Worm (Caenorhabditis elegans) whole organism, late embryonic: ENCODE results near the gene srsx-39.
A peak's percentile ranks its signal among the peaks of the same experiment; 100 is the strongest.
"Not testable (repeated sequence)": the region's sequence is repeated elsewhere in the genome, so short reads cannot be mapped to it uniquely, and the experiment has no call there.

Experiments
- F13H6.1 ChIP-seq: sonication (generic microtip); optimal IDR thresholded peaks from 2 replicates; lab custom pipeline; 2016; ENCODE audit warnings: missing genetic modification characterization, missing compliant biosample characterization
- K09A11.1 ChIP-seq: sonication (generic microtip); optimal IDR thresholded peaks from 2 replicates; lab custom pipeline; 2017; ENCODE audit warnings: antibody characterized with exemption, mild to moderate bottlenecking, missing genetic modification characterization, missing compliant biosample characterization; ENCODE audit not compliant: insufficient read depth
- ahr-1 ChIP-seq: sonication (generic microtip); optimal IDR thresholded peaks from 2 replicates; lab custom pipeline; 2016; ENCODE audit warnings: missing genetic modification characterization, missing compliant biosample characterization
- ceh-2 ChIP-seq: sonication (generic microtip); optimal IDR thresholded peaks from 2 replicates; lab custom pipeline; 2016; ENCODE audit warnings: missing genotype, missing genetic modification characterization, missing compliant biosample characterization
- ceh-45 ChIP-seq: fragments of 200-800 bp; sonication (Bioruptor generic); IDR thresholded peaks from 2 replicates; pipeline ENCODE4 v1.3.6; 2022; ENCODE audit warnings: missing genetic modification reagents, missing genetic modification characterization, missing compliant biosample characterization
- ceh-48 ChIP-seq: sonication (generic microtip); optimal IDR thresholded peaks from 2 replicates; lab custom pipeline; 2016; ENCODE audit warnings: missing genetic modification characterization, inconsistent platforms, missing compliant biosample characterization
- ceh-9 ChIP-seq: sonication (generic microtip); optimal IDR thresholded peaks from 2 replicates; lab custom pipeline; 2016; ENCODE audit warnings: mild to moderate bottlenecking, missing genetic modification characterization, inconsistent platforms, missing compliant biosample characterization
- dve-1 ChIP-seq: sonication (generic microtip); optimal IDR thresholded peaks from 2 replicates; lab custom pipeline; 2017; ENCODE audit warnings: antibody characterized with exemption, mild to moderate bottlenecking, missing genetic modification characterization, missing compliant biosample characterization
- elt-2 ChIP-seq: sonication (generic microtip); optimal IDR thresholded peaks from 2 replicates; lab custom pipeline; 2016; ENCODE audit warnings: missing genetic modification reagents, missing genetic modification characterization, missing compliant biosample characterization
- eyg-1 ChIP-seq: sonication (generic microtip); optimal IDR thresholded peaks from 2 replicates; lab custom pipeline; 2016; ENCODE audit warnings: missing genotype, missing genetic modification characterization, missing compliant biosample characterization
- fkh-6 ChIP-seq: sonication (generic microtip); optimal IDR thresholded peaks from 2 replicates; lab custom pipeline; 2016; ENCODE audit warnings: missing genetic modification characterization, missing compliant biosample characterization
- hlh-15 ChIP-seq: sonication (generic microtip); optimal IDR thresholded peaks from 2 replicates; lab custom pipeline; 2016; ENCODE audit warnings: missing genetic modification characterization, missing compliant biosample characterization
- hlh-30 ChIP-seq: sonication (generic microtip); optimal IDR thresholded peaks from 2 replicates; lab custom pipeline; 2017; ENCODE audit warnings: antibody characterized with exemption, missing genetic modification characterization, missing compliant biosample characterization; ENCODE audit not compliant: insufficient read depth
- lim-6 ChIP-seq: sonication (generic microtip); optimal IDR thresholded peaks from 2 replicates; lab custom pipeline; 2016; ENCODE audit warnings: missing genetic modification characterization, missing compliant biosample characterization
- lin-11 ChIP-seq: fragments of 200-800 bp; sonication (Bioruptor generic); optimal IDR thresholded peaks from 2 replicates; lab custom pipeline; 2018; ENCODE audit warnings: mild to moderate bottlenecking, missing genetic modification characterization, missing compliant biosample characterization
- madf-2 ChIP-seq: sonication (generic microtip); optimal IDR thresholded peaks from 2 replicates; lab custom pipeline; 2017; ENCODE audit warnings: missing genetic modification characterization, missing compliant biosample characterization
- mec-3 ChIP-seq: sonication (generic microtip); optimal IDR thresholded peaks from 2 replicates; lab custom pipeline; 2016; ENCODE audit warnings: borderline replicate concordance, missing genetic modification characterization, missing compliant biosample characterization
- nfya-1 ChIP-seq: sonication (generic microtip); optimal IDR thresholded peaks from 2 replicates; lab custom pipeline; 2017; ENCODE audit warnings: missing genetic modification characterization, mild to moderate bottlenecking, missing compliant biosample characterization, antibody characterized with exemption, moderate library complexity
- nhr-232 ChIP-seq: sonication (generic microtip); optimal IDR thresholded peaks from 2 replicates; lab custom pipeline; 2016; ENCODE audit warnings: missing genetic modification characterization, missing compliant biosample characterization
- odd-2 ChIP-seq: sonication (generic microtip); optimal IDR thresholded peaks from 2 replicates; lab custom pipeline; 2017; ENCODE audit warnings: antibody characterized with exemption, mild to moderate bottlenecking, missing genetic modification characterization, missing compliant biosample characterization
- pag-3 ChIP-seq: sonication (generic microtip); optimal IDR thresholded peaks from 2 replicates; lab custom pipeline; 2016; ENCODE audit warnings: missing compliant biosample characterization, missing genetic modification characterization, borderline replicate concordance
- pha-4 ChIP-seq: fragments of 150-350 bp; optimal IDR thresholded peaks from 2 replicates; lab custom pipeline; 2018; ENCODE audit warnings: missing biosample characterization, missing genetic modification reagents, missing genetic modification characterization
- ref-2 ChIP-seq: sonication (generic microtip); optimal IDR thresholded peaks from 2 replicates; lab custom pipeline; 2016; ENCODE audit warnings: missing genetic modification characterization, missing compliant biosample characterization
- rnt-1 ChIP-seq: sonication (generic microtip); optimal IDR thresholded peaks from 2 replicates; lab custom pipeline; 2016; ENCODE audit warnings: missing genetic modification characterization, missing compliant biosample characterization
- sox-2 ChIP-seq: fragments of 200-800 bp; sonication (Bioruptor generic); IDR thresholded peaks from 2 replicates; pipeline ENCODE4 v1.3.6; 2022; ENCODE audit warnings: missing genetic modification reagents, missing genetic modification characterization, missing compliant biosample characterization
- syd-9 ChIP-seq: sonication (generic microtip); optimal IDR thresholded peaks from 2 replicates; lab custom pipeline; 2016; ENCODE audit warnings: mild to moderate bottlenecking, missing genetic modification characterization, moderate library complexity, missing compliant biosample characterization
- tbx-2 ChIP-seq: sonication (generic microtip); optimal IDR thresholded peaks from 2 replicates; lab custom pipeline; 2016; ENCODE audit warnings: missing genetic modification characterization, missing compliant biosample characterization
- tbx-7 ChIP-seq: sonication (generic microtip); optimal IDR thresholded peaks from 2 replicates; lab custom pipeline; 2016; ENCODE audit warnings: missing genotype, missing genetic modification characterization, missing compliant biosample characterization
- ttx-3 ChIP-seq: sonication (generic microtip); optimal IDR thresholded peaks from 2 replicates; lab custom pipeline; 2016; ENCODE audit warnings: missing genetic modification reagents, missing genetic modification characterization, missing compliant biosample characterization
- unc-3 ChIP-seq, 2 experiments: fragments of 200-800 bp in 1 of 2; sonication (Bioruptor generic) in 1 of 2; sonication (generic microtip) in 1 of 2; conservative IDR thresholded peaks in 1 of 2; optimal IDR thresholded peaks in 1 of 2; 2 replicates each; pipeline versions ENCODE4 v1.3.6 to Lab custom; 2016 to 2022; ENCODE audit warnings: missing compliant biosample characterization in 2 of 2, missing genetic modification characterization in 2 of 2, missing genetic modification reagents in 1 of 2

Gene srsx-39

ce11 chrV:15226206-15226605 is 30.4 kb downstream of the srsx-39 start:
- TF ChIP-seq elt-2 (tag; lab: Kevin White, UChicago) (peak; percentile 95), ref-2 (tag; lab: Kevin White, UChicago) (no peak)

DNA sequence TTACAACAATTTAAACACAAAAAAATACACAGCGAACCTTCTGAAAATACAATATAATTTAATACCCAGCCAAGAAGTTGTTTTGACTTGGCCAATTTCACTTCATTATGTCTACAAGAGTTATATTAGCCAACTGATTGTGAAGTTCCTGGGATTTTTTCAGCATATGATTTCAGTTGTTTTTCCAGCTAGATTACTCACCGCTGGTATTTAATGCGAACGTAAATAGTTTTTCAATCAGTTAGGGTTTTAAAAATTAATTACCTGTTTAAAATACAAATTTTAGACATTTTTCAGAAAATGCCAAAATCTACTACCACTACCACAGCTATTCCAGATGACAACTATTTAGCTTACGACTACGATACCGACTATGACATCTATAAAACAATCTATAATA is 30.9 kb downstream of the srsx-39 start, which contains the start of gene srw-14:
Gene srw-14 (plus strand): TSS at position 301 of the 400 bp plus-strand sequence.
- TF ChIP-seq fkh-6 (tag; lab: Kevin White, UChicago): no peak
- no peak for TF ChIP-seq pha-4
- TF ChIP-seq ceh-2: no peak
- no peak for TF ChIP-seq lin-11 (tag; lab: Kevin White, UChicago)
- no peak for TF ChIP-seq odd-2 (tag; lab: Kevin White, UChicago)
- TF ChIP-seq eyg-1 (tag; lab: Kevin White, UChicago): no peak
- TF ChIP-seq dve-1 (tag; lab: Kevin White, UChicago): no peak
- TF ChIP-seq lim-6 (tag; lab: Kevin White, UChicago): no peak
- TF ChIP-seq tbx-2 (tag; lab: Kevin White, UChicago): no peak
- no peak for TF ChIP-seq F13H6.1 (tag; lab: Kevin White, UChicago)

DNA sequence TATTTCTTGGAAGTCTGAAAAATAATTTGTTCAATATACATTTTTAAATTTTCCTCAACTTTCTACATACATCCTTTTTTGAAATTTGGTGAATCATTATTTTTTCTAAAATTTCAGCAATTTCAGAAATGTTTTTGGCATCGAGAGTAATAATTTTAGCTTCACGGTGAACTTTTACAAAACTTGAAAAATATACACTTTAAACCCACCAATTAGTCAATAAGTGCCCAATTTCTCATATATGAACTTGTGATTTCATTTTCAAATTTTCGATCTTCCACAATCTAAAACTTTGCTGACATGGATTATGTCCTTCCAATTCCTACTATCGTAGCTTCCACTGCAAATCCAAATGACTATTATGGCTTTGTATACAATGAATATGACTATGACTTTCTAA is 32.9 kb downstream of the srsx-39 start, which contains the start of gene srw-24:
Gene srw-24 (plus strand): TSS at position 301 of the 400 bp plus-strand sequence.
- no peak for TF ChIP-seq nfya-1
- no peak for TF ChIP-seq pag-3 (tag; lab: Kevin White, UChicago)
- no peak for TF ChIP-seq ceh-48 (tag; lab: Kevin White, UChicago)
- TF ChIP-seq, all 69 proteins: peak for 0

ce11 chrV:15221330-15221729 is 35.2 kb downstream of the srsx-39 start, which contains the start of gene irld-25:
Gene irld-25 (plus strand): TSS chrV:15221630.
- no peak for TF ChIP-seq nhr-232 (tag; lab: Kevin White, UChicago)
- TF ChIP-seq madf-2 (tag; lab: Kevin White, UChicago): no peak
- no peak for TF ChIP-seq tbx-7 (tag; lab: Kevin White, UChicago)
- TF ChIP-seq mec-3 (tag; lab: Kevin White, UChicago): no peak
- no peak for TF ChIP-seq dve-1 (tag; lab: Kevin White, UChicago)
- TF ChIP-seq ceh-45 (GFP tag; lab: Robert Waterston, UW): no peak
- no peak for TF ChIP-seq rnt-1 (tag; lab: Kevin White, UChicago)
- TF ChIP-seq, all 69 proteins: peak for 0

DNA sequence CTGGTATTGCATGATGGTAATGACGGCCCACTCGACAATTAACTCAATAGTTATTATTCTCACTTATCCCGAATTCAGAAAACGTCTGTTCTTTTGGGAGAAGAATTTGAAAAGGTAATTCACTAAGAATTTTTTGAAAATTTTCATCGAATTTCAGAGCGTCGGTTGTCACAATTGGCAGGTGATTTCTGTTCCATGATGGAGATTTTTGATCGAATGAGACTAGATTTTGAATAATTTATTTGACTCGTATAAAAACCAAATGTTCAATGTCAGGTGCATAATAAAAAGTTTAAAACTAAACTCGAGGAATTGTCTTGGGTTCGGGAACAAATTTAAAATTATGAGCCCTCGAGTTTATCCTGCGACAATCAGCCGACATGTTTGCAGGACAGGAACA is 39.9 kb downstream of the srsx-39 start, which contains the start of gene sri-25:
Gene sri-25 (plus strand): TSS at position 301 of the 400 bp plus-strand sequence.
- TF ChIP-seq syd-9 (tag; lab: Kevin White, UChicago) (no peak), ahr-1 (tag; lab: Kevin White, UChicago) (no peak), sox-2 (GFP tag; lab: Robert Waterston, UW) (no peak), odd-2 (tag; lab: Kevin White, UChicago) (no peak)

ce11 chrV:15215175-15215574 is 41.4 kb downstream of the srsx-39 start, which contains the start of gene sri-26:
Gene sri-26 (plus strand): TSS chrV:15215475.
- not testable (repeated sequence) for TF ChIP-seq ttx-3 (tag; lab: Kevin White, UChicago); hlh-15 (tag; lab: Kevin White, UChicago); ceh-9

DNA sequence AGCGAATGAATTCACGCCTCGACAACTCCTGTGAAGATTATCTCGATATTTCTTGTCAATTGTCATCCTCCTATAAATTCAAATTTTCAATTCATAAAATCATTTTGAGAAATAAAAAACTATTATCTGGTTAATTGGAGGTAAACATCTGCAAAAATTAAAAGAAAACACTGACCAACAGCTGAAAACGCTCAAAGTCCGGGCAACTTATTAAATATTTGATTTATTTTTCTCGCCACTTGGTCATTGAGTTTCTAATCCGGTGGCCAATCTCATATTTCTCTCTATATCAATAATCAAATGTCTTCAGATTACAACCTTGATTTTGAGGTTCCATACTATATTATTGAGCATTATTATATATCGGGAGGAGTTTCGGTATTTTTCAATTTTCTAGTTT is 44.7 kb downstream of the srsx-39 start, which contains the start of gene sri-24:
Gene sri-24 (plus strand): TSS at position 301 of the 400 bp plus-strand sequence.
- TF ChIP-seq hlh-30; unc-3 (GFP tag; conservative IDR thresholded peaks at IDR 0.05; lab: Robert Waterston, UW); unc-3 (tag; optimal IDR thresholded peaks at IDR 0.05; lab: Kevin White, UChicago); K09A11.1 (tag; lab: Kevin White, UChicago): not testable (repeated sequence)
